Fruit fly (Drosophila melanogaster) whole organism, embryonic: ENCODE measurements around the gene CG43251.

Source experiments
- Asciz ChIP-seq: fragments of 200-800 bp; sonication (Bioruptor generic); optimal IDR thresholded peaks from 2 replicates; lab custom pipeline; 2017; ENCODE audit warnings: missing biosample characterization, mild to moderate bottlenecking, missing genetic modification characterization, missing genetic modification reagents
- Atf6 ChIP-seq: fragments of 200-800 bp; sonication (Bioruptor generic); IDR thresholded peaks from 2 replicates; pipeline ENCODE4 v1.3.6; 2022; ENCODE audit warnings: missing biosample characterization, missing genetic modification characterization
- Bgb ChIP-seq: fragments of 200-800 bp; sonication (Bioruptor generic); IDR thresholded peaks from 2 replicates; pipeline ENCODE4 v1.3.6; 2022; ENCODE audit warnings: missing biosample characterization, missing genetic modification characterization; ENCODE audit not compliant: partially characterized antibody
- BtbVII ChIP-seq: fragments of 200-800 bp; sonication (Bioruptor generic); optimal IDR thresholded peaks from 3 replicates; lab custom pipeline; 2017; ENCODE audit warnings: missing biosample characterization, mild to moderate bottlenecking, missing genetic modification characterization
- CG10147 ChIP-seq: fragments of 200-800 bp; sonication (Bioruptor generic); optimal IDR thresholded peaks from 2 replicates; lab custom pipeline; 2019; ENCODE audit warnings: missing biosample characterization, mild to moderate bottlenecking, missing genetic modification characterization, moderate library complexity
- CG10543 ChIP-seq: fragments of 200-800 bp; sonication (Bioruptor generic); optimal IDR thresholded peaks from 3 replicates; lab custom pipeline; 2017; ENCODE audit warnings: missing biosample characterization, mild to moderate bottlenecking, missing genetic modification characterization, moderate library complexity
- CG10979 ChIP-seq: fragments of 200-800 bp; sonication (Bioruptor generic); optimal IDR thresholded peaks from 2 replicates; lab custom pipeline; 2018; ENCODE audit warnings: missing biosample characterization, mild to moderate bottlenecking, missing genetic modification characterization, moderate library complexity
- CG11504 ChIP-seq: fragments of 200-800 bp; sonication (Bioruptor generic); optimal IDR thresholded peaks from 3 replicates; lab custom pipeline; 2019; ENCODE audit warnings: missing biosample characterization, mild to moderate bottlenecking, missing genetic modification characterization, moderate library complexity
- CG12299 ChIP-seq: fragments of 200-800 bp; sonication (Bioruptor generic); optimal IDR thresholded peaks from 2 replicates; lab custom pipeline; 2018; ENCODE audit warnings: missing biosample characterization, mild to moderate bottlenecking, missing genetic modification characterization
- CG12391 ChIP-seq: fragments of 200-800 bp; sonication (Bioruptor generic); optimal IDR thresholded peaks from 3 replicates; lab custom pipeline; 2018; ENCODE audit warnings: missing biosample characterization, mild to moderate bottlenecking, missing genetic modification characterization, moderate library complexity
- CG15601 ChIP-seq: fragments of 200-800 bp; sonication (Bioruptor generic); optimal IDR thresholded peaks from 3 replicates; lab custom pipeline; 2019; ENCODE audit warnings: missing biosample characterization, mild to moderate bottlenecking, missing genetic modification characterization, moderate library complexity
- CG17385 ChIP-seq: fragments of 200-800 bp; sonication (Bioruptor generic); optimal IDR thresholded peaks from 3 replicates; lab custom pipeline; 2018; ENCODE audit warnings: missing biosample characterization, mild to moderate bottlenecking, missing genetic modification characterization
- CG18262 ChIP-seq: fragments of 200-800 bp; optimal IDR thresholded peaks from 3 replicates; lab custom pipeline; 2019; ENCODE audit warnings: missing biosample characterization, mild to moderate bottlenecking, missing genetic modification characterization, moderate library complexity
- CG2120 ChIP-seq: fragments of 200-800 bp; sonication (Bioruptor generic); optimal IDR thresholded peaks from 3 replicates; lab custom pipeline; 2016; ENCODE audit warnings: missing biosample characterization, missing genetic modification characterization
- CG32532 ChIP-seq: fragments of 200-800 bp; sonication (Bioruptor generic); IDR thresholded peaks from 2 replicates; pipeline ENCODE4 v1.3.6; 2022; ENCODE audit warnings: missing biosample characterization, missing genetic modification characterization
- CG34224 ChIP-seq: fragments of 200-800 bp; sonication (Bioruptor generic); IDR thresholded peaks from 3 replicates; pipeline ENCODE4 v1.3.6; 2022; ENCODE audit warnings: missing biosample characterization, missing genetic modification characterization; ENCODE audit not compliant: partially characterized antibody
- CG4617 ChIP-seq: fragments of 200-800 bp; sonication (Bioruptor generic); optimal IDR thresholded peaks from 3 replicates; lab custom pipeline; 2016; ENCODE audit warnings: missing biosample characterization, missing genetic modification characterization, borderline replicate concordance
- CG7839 ChIP-seq: fragments of 200-800 bp; sonication (Bioruptor generic); optimal IDR thresholded peaks from 3 replicates; lab custom pipeline; 2018; ENCODE audit warnings: missing biosample characterization, mild to moderate bottlenecking, missing genetic modification characterization, moderate library complexity
- CG9437 ChIP-seq: fragments of 200-800 bp; sonication (Bioruptor generic); optimal IDR thresholded peaks from 2 replicates; lab custom pipeline; 2018; ENCODE audit warnings: missing biosample characterization, mild to moderate bottlenecking, missing genetic modification characterization
- CG9932 ChIP-seq: fragments of 200-800 bp; sonication (Bioruptor generic); IDR thresholded peaks from 2 replicates; pipeline ENCODE4 v1.3.6; 2022; ENCODE audit warnings: missing biosample characterization, missing genetic modification characterization
- Dbx ChIP-seq: fragments of 200-800 bp; sonication (Bioruptor generic); IDR thresholded peaks from 3 replicates; pipeline ENCODE4 v1.3.6; 2022; ENCODE audit warnings: missing biosample characterization, missing genetic modification characterization
- Dp ChIP-seq: fragments of 200-800 bp; sonication (Bioruptor generic); optimal IDR thresholded peaks from 2 replicates; lab custom pipeline; 2018; ENCODE audit warnings: missing biosample characterization, mild to moderate bottlenecking, missing genetic modification characterization, moderate library complexity
- Fer3 ChIP-seq: fragments of 200-800 bp; sonication (Bioruptor generic); optimal IDR thresholded peaks from 2 replicates; lab custom pipeline; 2018; ENCODE audit warnings: missing biosample characterization, mild to moderate bottlenecking, missing genetic modification characterization, moderate library complexity
- Hsf ChIP-seq: fragments of 200-800 bp; sonication (Bioruptor generic); optimal IDR thresholded peaks from 3 replicates; lab custom pipeline; 2016; ENCODE audit warnings: missing biosample characterization, missing genetic modification characterization
- Lim3 ChIP-seq: fragments of 200-800 bp; sonication (Bioruptor generic); IDR thresholded peaks from 2 replicates; pipeline ENCODE4 v1.3.6; 2022; ENCODE audit warnings: missing biosample characterization, missing genetic modification characterization
- MBD-R2 ChIP-seq: fragments of 200-800 bp; sonication (Bioruptor generic); IDR thresholded peaks from 2 replicates; pipeline ENCODE4 v1.3.6; 2022; ENCODE audit warnings: missing biosample characterization, missing genetic modification characterization
- NK7.1 ChIP-seq: fragments of 200-800 bp; sonication (Bioruptor generic); optimal IDR thresholded peaks from 3 replicates; lab custom pipeline; 2016; ENCODE audit warnings: missing biosample characterization, missing genetic modification characterization
- Opbp ChIP-seq: fragments of 200-800 bp; sonication (Bioruptor generic); IDR thresholded peaks from 3 replicates; pipeline ENCODE4 v1.3.6; 2022; ENCODE audit warnings: missing biosample characterization, missing genetic modification characterization; ENCODE audit not compliant: partially characterized antibody
- Sox100B ChIP-seq: fragments of 200-800 bp; sonication (Bioruptor generic); optimal IDR thresholded peaks from 3 replicates; lab custom pipeline; 2018; ENCODE audit warnings: missing biosample characterization, mild to moderate bottlenecking, missing genetic modification characterization
- Vsx1 ChIP-seq: fragments of 200-800 bp; sonication (Bioruptor generic); optimal IDR thresholded peaks from 2 replicates; lab custom pipeline; 2017; ENCODE audit warnings: missing biosample characterization, mild to moderate bottlenecking, missing genetic modification characterization, missing genetic modification reagents
- Xrp1 ChIP-seq: fragments of 200-800 bp; sonication (Bioruptor generic); IDR thresholded peaks from 2 replicates; pipeline ENCODE4 v1.3.6; 2022; ENCODE audit warnings: missing biosample characterization, missing genetic modification characterization
- corto ChIP-seq: fragments of 200-800 bp; sonication (Bioruptor generic); optimal IDR thresholded peaks from 2 replicates; lab custom pipeline; 2016; ENCODE audit warnings: missing biosample characterization, mild to moderate bottlenecking, missing genetic modification characterization, moderate library complexity
- danr ChIP-seq: fragments of 200-800 bp; sonication (Bioruptor generic); IDR thresholded peaks from 2 replicates; pipeline ENCODE4 v1.3.6; 2022; ENCODE audit warnings: missing biosample characterization, missing genetic modification characterization
- inv ChIP-seq: fragments of 200-800 bp; sonication (Bioruptor generic); IDR thresholded peaks from 2 replicates; pipeline ENCODE4 v1.3.6; 2022; ENCODE audit warnings: missing biosample characterization, missing genetic modification characterization; ENCODE audit not compliant: partially characterized antibody
- lilli ChIP-seq: fragments of 200-800 bp; sonication (Bioruptor generic); optimal IDR thresholded peaks from 3 replicates; lab custom pipeline; 2016; ENCODE audit warnings: missing biosample characterization, missing genetic modification characterization
- lov ChIP-seq, 2 experiments: fragments of 200-800 bp in 1 of 2; fragments of >200 bp in 1 of 2; sonication (Bioruptor generic) in 1 of 2; IDR thresholded peaks in 1 of 2; optimal IDR thresholded peaks in 1 of 2; 2 replicates in 1 of 2; 3 replicates in 1 of 2; pipeline versions ENCODE4 v1.3.6 to Lab custom; 2017 to 2022; ENCODE audit warnings: missing biosample characterization in 1 of 2, missing genetic modification characterization in 1 of 2
- mam ChIP-seq: fragments of 200-800 bp; sonication (Bioruptor generic); optimal IDR thresholded peaks from 3 replicates; lab custom pipeline; 2016; ENCODE audit warnings: missing biosample characterization, missing genetic modification characterization
- odd ChIP-seq: fragments of 200-800 bp; sonication (Bioruptor generic); optimal IDR thresholded peaks from 2 replicates; lab custom pipeline; 2017; ENCODE audit warnings: missing biosample characterization, mild to moderate bottlenecking, missing genetic modification characterization
- psq ChIP-seq: fragments of 200-800 bp; sonication (Bioruptor generic); optimal IDR thresholded peaks from 2 replicates; lab custom pipeline; 2017; ENCODE audit warnings: missing biosample characterization, missing genetic modification characterization
- sens-2 ChIP-seq: fragments of 200-800 bp; sonication (Bioruptor generic); IDR thresholded peaks from 2 replicates; pipeline ENCODE4 v1.3.6; 2022; ENCODE audit warnings: missing biosample characterization, missing genetic modification characterization
- sqz ChIP-seq: fragments of 200-800 bp; sonication (Bioruptor generic); optimal IDR thresholded peaks from 3 replicates; lab custom pipeline; 2018; ENCODE audit warnings: missing biosample characterization, mild to moderate bottlenecking, missing genetic modification characterization
- ssp ChIP-seq: fragments of 200-800 bp; sonication (Bioruptor generic); IDR thresholded peaks from 2 replicates; pipeline ENCODE4 v1.3.6; 2022; ENCODE audit warnings: missing biosample characterization, missing genetic modification characterization
- trem ChIP-seq: fragments of 200-800 bp; optimal IDR thresholded peaks from 3 replicates; lab custom pipeline; 2019; ENCODE audit warnings: missing biosample characterization, mild to moderate bottlenecking, missing genetic modification characterization, moderate library complexity
- twi ChIP-seq: fragments of 200-800 bp; optimal IDR thresholded peaks from 2 replicates; lab custom pipeline; 2019; ENCODE audit warnings: missing biosample characterization, mild to moderate bottlenecking, missing genetic modification characterization, moderate library complexity
- unpg ChIP-seq: fragments of 200-800 bp; sonication (Bioruptor generic); optimal IDR thresholded peaks from 3 replicates; lab custom pipeline; 2018; ENCODE audit warnings: missing biosample characterization, mild to moderate bottlenecking, missing genetic modification characterization, moderate library complexity
- vfl ChIP-seq: fragments of 200-800 bp; sonication (Bioruptor generic); optimal IDR thresholded peaks from 2 replicates; lab custom pipeline; 2016; ENCODE audit warnings: missing biosample characterization, missing genetic modification characterization

CG43251 gene

DNA sequence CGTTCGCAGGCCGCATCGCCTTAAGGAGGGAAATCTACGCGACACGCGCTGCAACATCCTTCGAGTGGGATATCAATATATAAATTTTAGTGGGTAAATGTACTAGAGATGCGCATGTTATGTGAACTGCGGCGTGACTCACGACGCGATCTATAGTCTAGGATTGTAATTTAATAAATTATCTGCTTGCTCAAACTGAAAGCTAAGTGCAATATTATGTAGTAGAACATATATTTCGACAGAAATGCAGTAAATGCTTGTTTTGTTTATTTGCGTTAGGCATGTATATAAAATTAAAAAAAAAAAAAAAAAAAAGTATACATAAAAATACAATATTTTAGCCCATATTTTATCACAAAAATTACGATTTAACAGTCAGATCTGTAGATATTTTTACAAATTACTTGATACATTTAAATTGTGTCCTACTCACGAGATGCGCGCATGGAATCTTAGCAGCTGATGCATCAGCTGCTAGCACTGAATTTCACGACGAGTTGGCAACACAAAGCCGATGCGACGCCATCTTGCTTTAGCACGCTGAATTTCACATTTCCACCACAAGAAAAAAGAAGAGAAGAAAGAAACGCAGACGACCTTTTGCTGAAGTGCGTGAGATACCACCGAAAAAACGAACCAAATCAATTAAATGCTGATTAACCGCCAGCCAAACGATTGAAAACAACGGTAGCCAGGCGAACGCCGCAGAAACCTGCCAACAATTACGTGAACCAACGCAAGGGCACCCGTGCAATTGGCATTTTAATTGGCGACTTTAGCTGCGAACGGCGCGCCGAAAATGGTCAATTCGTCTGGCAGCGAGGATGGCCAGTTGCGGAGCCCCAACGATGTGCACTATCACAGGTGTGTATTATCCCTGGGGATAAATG, 12.6 kb downstream of the CG43251 start, which contains the start of the genes CG4042 and Pitslre (continued):
- TF ChIP-seq inv (GFP tag; lab: Robert Waterston, UW) (peak; percentile 63), psq (GFP tag; lab: Kevin White, UChicago) (peak; percentile 5), NK7.1 (GFP tag; lab: Kevin White, UChicago) (no peak), BtbVII (GFP tag; lab: Kevin White, UChicago) (peak; percentile 0), CG34224 (GFP tag; lab: Robert Waterston, UW) (peak; percentile 70; the same call in 2 of the 3 replicates), Opbp (GFP tag; lab: Robert Waterston, UW) (peak; percentile 23; the same call in 1 of the 3 replicates), sens-2 (GFP tag; lab: Robert Waterston, UW) (no peak), Atf6 (GFP tag; lab: Robert Waterston, UW) (0 out of 2 replicates have a peak, but pooled peaks have one; percentile 36), CG4617 (GFP tag; lab: Kevin White, UChicago) (peak; percentile 56), corto (GFP tag; lab: Kevin White, UChicago) (peak; percentile 20), Vsx1 (GFP tag; lab: Kevin White, UChicago) (no peak), lov (optimal IDR thresholded peaks at IDR 0.05; lab: Kevin White, UChicago) (no peak), lov (GFP tag; IDR thresholded peaks at IDR 0.05; lab: Robert Waterston, UW) (no peak), CG9932 (GFP tag; lab: Robert Waterston, UW) (peak; percentile 38; the same call in 1 of the 2 replicates), CG7839 (peak; percentile 30), Dp (no peak), Xrp1 (GFP tag; lab: Robert Waterston, UW) (peak; percentile 38; the same call in 1 of the 2 replicates), vfl (peak; percentile 2), ssp (GFP tag; lab: Robert Waterston, UW) (peak; percentile 24; the same call in 1 of the 2 replicates), Sox100B (peak; percentile 59), CG9437 (peak; percentile 53), danr (GFP tag; lab: Robert Waterston, UW) (no peak), CG12299 (tag; lab: Kevin White, UChicago) (no peak), unpg (GFP tag; lab: Kevin White, UChicago) (peak; percentile 7), CG15601 (tag; lab: Kevin White, UChicago) (no peak), Hsf (peak; percentile 29), CG17385 (peak; percentile 32), Bgb (GFP tag; lab: Robert Waterston, UW) (peak; percentile 33; the same call in 1 of the 2 replicates), Asciz (GFP tag; lab: Kevin White, UChicago) (peak; percentile 22), CG10979 (peak; percentile 10), mam (GFP tag; lab: Kevin White, UChicago) (peak; percentile 53), trem (tag; lab: Kevin White, UChicago) (peak; percentile 97), sqz (no peak), CG10147 (GFP tag; lab: Kevin White, UChicago) (peak; percentile 11), CG12391 (tag; lab: Kevin White, UChicago) (peak; percentile 38), lilli (GFP tag; lab: Kevin White, UChicago) (peak; percentile 57), twi (no peak), odd (GFP tag; lab: Kevin White, UChicago) (peak; percentile 13), Dbx (GFP tag; lab: Robert Waterston, UW) (0 out of 3 replicates have a peak, but pooled peaks have one; percentile 37), CG18262 (tag; lab: Kevin White, UChicago) (peak; percentile 28), CG32532 (GFP tag; lab: Robert Waterston, UW) (peak; percentile 50; the same call in 1 of the 2 replicates), CG11504 (peak; percentile 41), Lim3 (GFP tag; lab: Robert Waterston, UW) (no peak), Fer3 (tag; lab: Kevin White, UChicago) (no peak), CG2120 (GFP tag; lab: Kevin White, UChicago) (peak; percentile 66), CG10543 (no peak), MBD-R2 (peak; percentile 64)
